Worm (Caenorhabditis elegans) whole organism, L4 larva: ENCODE measurements around the gene gbh-1.

Source experiments
- F49E8.2 ChIP-seq: sonication (generic microtip); optimal IDR thresholded peaks from 2 replicates; lab custom pipeline; 2016; ENCODE audit warnings: missing compliant biosample characterization, mild to moderate bottlenecking, missing genetic modification characterization, borderline replicate concordance
- Y105C5A.15 ChIP-seq: fragments of 200-800 bp; sonication (Bioruptor generic); IDR thresholded peaks from 2 replicates; pipeline ENCODE4 v1.3.6; 2022; ENCODE audit warnings: missing genetic modification characterization, missing compliant biosample characterization
- aha-1 ChIP-seq: fragments of 150-350 bp; peaks from one replicate; lab custom pipeline; 2014; ENCODE audit warnings: missing biosample characterization, missing genetic modification characterization
- arid-1 ChIP-seq: fragments of 200-800 bp; sonication (Bioruptor generic); conservative IDR thresholded peaks from 2 replicates; pipeline ENCODE4 v1.3.6; 2022; ENCODE audit warnings: missing genetic modification reagents, missing genetic modification characterization, missing compliant biosample characterization
- ceh-28 ChIP-seq: fragments of 150-350 bp; optimal IDR thresholded peaks from 2 replicates; lab custom pipeline; 2014; ENCODE audit warnings: missing biosample characterization, missing genetic modification reagents, missing genetic modification characterization
- ceh-32 ChIP-seq: sonication (generic microtip); optimal IDR thresholded peaks from 2 replicates; lab custom pipeline; 2016; ENCODE audit warnings: mild to moderate bottlenecking, missing genetic modification characterization, missing compliant biosample characterization; ENCODE audit not compliant: poor library complexity
- ces-1 ChIP-seq: fragments of 150-350 bp; sonication (generic microtip); optimal IDR thresholded peaks from 4 replicates; lab custom pipeline; 2014; ENCODE audit warnings: missing biosample characterization, missing genetic modification reagents, missing genetic modification characterization
- cey-2 ChIP-seq: sonication (generic microtip); optimal IDR thresholded peaks from 3 replicates; lab custom pipeline; 2017; ENCODE audit warnings: missing genetic modification characterization, mild to moderate bottlenecking, missing compliant biosample characterization, antibody characterized with exemption, borderline replicate concordance; ENCODE audit not compliant: insufficient read depth
- daf-19 ChIP-seq: fragments of 200-800 bp; sonication (Bioruptor generic); conservative IDR thresholded peaks from 2 replicates; pipeline ENCODE4 v1.3.6; 2022; ENCODE audit warnings: missing genetic modification characterization, missing compliant biosample characterization
- daf-8 ChIP-seq: fragments of 200-800 bp; sonication (Bioruptor generic); IDR thresholded peaks from 2 replicates; pipeline ENCODE4 v1.3.6; 2022; ENCODE audit warnings: missing genetic modification characterization, missing compliant biosample characterization
- dpl-1 ChIP-seq: fragments of 150-350 bp; optimal IDR thresholded peaks from 2 replicates; lab custom pipeline; 2014; ENCODE audit warnings: missing biosample characterization, missing genetic modification reagents, missing genetic modification characterization
- dve-1 ChIP-seq: sonication (generic microtip); optimal IDR thresholded peaks from 2 replicates; lab custom pipeline; 2017; ENCODE audit warnings: antibody characterized with exemption, mild to moderate bottlenecking, missing genetic modification characterization, missing compliant biosample characterization; ENCODE audit not compliant: insufficient read depth
- hif-1 ChIP-seq, 2 experiments: sonication (generic microtip); optimal IDR thresholded peaks; 2 replicates each; lab custom pipeline; 2016 to 2017; ENCODE audit warnings: missing compliant biosample characterization in 2 of 2, missing genetic modification characterization in 2 of 2, missing genetic modification reagents in 2 of 2, missing genotype in 2 of 2, mild to moderate bottlenecking in 1 of 2
- hlh-30 ChIP-seq: sonication (generic microtip); optimal IDR thresholded peaks from 2 replicates; lab custom pipeline; 2017; ENCODE audit warnings: antibody characterized with exemption, mild to moderate bottlenecking, missing genetic modification characterization, missing compliant biosample characterization; ENCODE audit not compliant: insufficient read depth
- hmg-1.1 ChIP-seq: fragments of 200-800 bp; sonication (Bioruptor generic); IDR thresholded peaks from 2 replicates; pipeline ENCODE4 v1.3.6; 2022; ENCODE audit warnings: missing genetic modification reagents, missing genetic modification characterization, missing compliant biosample characterization
- lin-15B ChIP-seq: fragments of 150-350 bp; sonication (generic microtip); optimal IDR thresholded peaks from 3 replicates; lab custom pipeline; 2014; ENCODE audit warnings: missing biosample characterization, missing genetic modification characterization
- lin-39 ChIP-seq: fragments of 150-350 bp; optimal IDR thresholded peaks from 2 replicates; lab custom pipeline; 2014; ENCODE audit warnings: missing biosample characterization, missing genetic modification reagents, missing genetic modification characterization
- lir-3 ChIP-seq: sonication (generic microtip); optimal IDR thresholded peaks from 2 replicates; lab custom pipeline; 2016; ENCODE audit warnings: mild to moderate bottlenecking, missing genetic modification characterization, missing compliant biosample characterization
- lsy-2 ChIP-seq, 2 experiments: fragments of 150-350 bp in 1 of 2; sonication (generic microtip) in 1 of 2; optimal IDR thresholded peaks; 2 replicates each; lab custom pipeline; 2014 to 2017; ENCODE audit warnings: missing biosample characterization in 2 of 2, missing genetic modification characterization in 2 of 2
- mdl-1 ChIP-seq, 2 experiments: fragments of 150-350 bp in 1 of 2; sonication (generic microtip) in 1 of 2; optimal IDR thresholded peaks; 2 replicates each; lab custom pipeline; 2014 to 2017; ENCODE audit warnings: missing biosample characterization in 2 of 2, missing genetic modification characterization in 2 of 2
- mes-2 ChIP-seq: sonication (generic microtip); optimal IDR thresholded peaks from 2 replicates; lab custom pipeline; 2016; ENCODE audit warnings: missing genotype, mild to moderate bottlenecking, missing genetic modification characterization, missing compliant biosample characterization; ENCODE audit not compliant: poor library complexity, severe bottlenecking
- mxl-2 ChIP-seq: fragments of 200-800 bp; sonication (Bioruptor generic); conservative IDR thresholded peaks from 2 replicates; pipeline ENCODE4 v1.3.6; 2022; ENCODE audit warnings: missing genetic modification reagents, missing genetic modification characterization, missing compliant biosample characterization
- nhr-10 ChIP-seq: fragments of 150-350 bp; optimal IDR thresholded peaks from 2 replicates; lab custom pipeline; 2014; ENCODE audit warnings: missing biosample characterization, missing genetic modification characterization
- nhr-102 ChIP-seq: sonication (generic microtip); optimal IDR thresholded peaks from 2 replicates; lab custom pipeline; 2016; ENCODE audit warnings: mild to moderate bottlenecking, missing genetic modification characterization, moderate library complexity, missing compliant biosample characterization
- nhr-25 ChIP-seq: sonication (generic microtip); optimal IDR thresholded peaks from 2 replicates; lab custom pipeline; 2017; ENCODE audit warnings: missing genetic modification characterization, mild to moderate bottlenecking, missing compliant biosample characterization, antibody characterized with exemption, moderate library complexity, borderline replicate concordance; ENCODE audit not compliant: insufficient read depth
- nhr-42 ChIP-seq: fragments of 200-800 bp; sonication (Bioruptor generic); IDR thresholded peaks from 2 replicates; pipeline ENCODE4 v1.3.6; 2022; ENCODE audit warnings: missing genetic modification characterization, missing compliant biosample characterization
- nhr-6 ChIP-seq: fragments of 150-350 bp; optimal IDR thresholded peaks from 2 replicates; lab custom pipeline; 2014; ENCODE audit warnings: missing biosample characterization, missing genetic modification characterization
- pqm-1 ChIP-seq: sonication (generic microtip); optimal IDR thresholded peaks from 2 replicates; lab custom pipeline; 2017; ENCODE audit warnings: missing biosample characterization, missing genetic modification characterization
- sdz-12 ChIP-seq: fragments of 200-800 bp; sonication (Bioruptor generic); optimal IDR thresholded peaks from 2 replicates; lab custom pipeline; 2018; ENCODE audit warnings: mild to moderate bottlenecking, missing genetic modification characterization, missing compliant biosample characterization
- skn-1 ChIP-seq: fragments of 150-350 bp; optimal IDR thresholded peaks from 2 replicates; lab custom pipeline; 2014; ENCODE audit warnings: missing biosample characterization, missing genetic modification characterization
- tra-1 ChIP-seq: fragments of 200-800 bp; sonication (Bioruptor generic); IDR thresholded peaks from 2 replicates; pipeline ENCODE4 v1.3.6; 2022; ENCODE audit warnings: missing genetic modification reagents, missing genetic modification characterization, missing compliant biosample characterization
- unc-130 ChIP-seq: sonication (generic microtip); optimal IDR thresholded peaks from 2 replicates; lab custom pipeline; 2016; ENCODE audit warnings: missing genetic modification reagents, missing genetic modification characterization, missing compliant biosample characterization
- unc-62 ChIP-seq, 3 experiments: fragments of 150-350 bp in 1 of 3; sonication (generic microtip); optimal IDR thresholded peaks in 2 of 3; peaks in 1 of 3; 1 replicate in 1 of 3; 2 replicates in 2 of 3; lab custom pipeline; 2014 to 2017; ENCODE audit warnings: missing biosample characterization in 3 of 3, missing genetic modification characterization in 3 of 3, missing genetic modification reagents in 3 of 3, missing genotype in 1 of 3

Gene gbh-1

ce11 chrII:10719931-10720330 lies 26.3 kb upstream of the gbh-1 start, which contains the start of gene mks-5:
Gene mks-5 (plus strand): TSS chrII:10720231.
- TF ChIP-seq nhr-25 (tag; lab: Kevin White, UChicago) (no peak), hlh-30 (tag; lab: Kevin White, UChicago) (no peak), aha-1 (tag; lab: Kevin White, UChicago) (no peak), nhr-6 (tag; lab: Kevin White, UChicago) (no peak), pqm-1 (no peak), dpl-1 (GFP tag; lab: Kevin White, UChicago) (no peak), cey-2 (tag; lab: Kevin White, UChicago) (no peak), mxl-2 (no peak), arid-1 (no peak), daf-19 (GFP tag; lab: Robert Waterston, UW) (no peak), lir-3 (tag; lab: Kevin White, UChicago) (no peak), hmg-1.1 (no peak), F49E8.2 (no peak), nhr-10 (no peak), nhr-42 (no peak), sdz-12 (GFP tag; lab: Kevin White, UChicago) (no peak), nhr-102 (no peak)

- TF ChIP-seq unc-62 (GFP tag; optimal IDR thresholded peaks at IDR 0.05 in 1 of 2; lab: Kevin White, UChicago) = peak in 1 of 2 experiments; percentile 22
- no peak for TF ChIP-seq unc-62 (tag; optimal IDR thresholded peaks at IDR 0.05; lab: Kevin White, UChicago)
- no peak for TF ChIP-seq lin-39 (tag; lab: Kevin White, UChicago)
- TF ChIP-seq ceh-28 = no peak
- no peak for TF ChIP-seq lsy-2 (tag; optimal IDR thresholded peaks at IDR 0.05; lab: Kevin White, UChicago)
- no peak for TF ChIP-seq F49E8.2
- no peak for TF ChIP-seq tra-1 (GFP tag; lab: Robert Waterston, UW)
- TF ChIP-seq dve-1 = no peak
Observed at ce11 chrII:10717124-10717523, 23.5 kb upstream of the gbh-1 start, which contains the start of gene C09G5.13. Gene C09G5.13 (plus strand): TSS chrII:10717424.

- TF ChIP-seq hif-1 (tag; optimal IDR thresholded peaks at IDR 0.05; lab: Kevin White, UChicago) (no peak), skn-1 (no peak), mes-2 (tag; lab: Kevin White, UChicago) (peak; percentile 89), ceh-32 (tag; lab: Kevin White, UChicago) (no peak), lin-15B (tag; lab: Kevin White, UChicago) (no peak), ces-1 (no peak), unc-130 (GFP tag; lab: Kevin White, UChicago) (peak; percentile 53), unc-62 (GFP tag; optimal IDR thresholded peaks at IDR 0.05 in 1 of 2; lab: Kevin White, UChicago) (peak in 1 of 2 experiments; percentile 80), unc-62 (tag; optimal IDR thresholded peaks at IDR 0.05; lab: Kevin White, UChicago) (no peak), mdl-1 (tag; optimal IDR thresholded peaks at IDR 0.05; lab: Kevin White, UChicago) (no peak), daf-8 (no peak), dpl-1 (GFP tag; lab: Kevin White, UChicago) (peak; percentile 85)
Observed at ce11 chrII:10714262-10714933, 20.8 kb upstream of the gbh-1 start, which contains the start of the genes dph-2 and C09G5.7. Gene dph-2 (minus strand): TSS chrII:10714297. Gene C09G5.7 (plus strand): TSS chrII:10714883.

- TF ChIP-seq aha-1 (tag; lab: Kevin White, UChicago) (peak; percentile 29), Y105C5A.15 (GFP tag; lab: Robert Waterston, UW) (no peak), unc-62 (GFP tag; optimal IDR thresholded peaks at IDR 0.05 in 1 of 2; lab: Kevin White, UChicago) (peak in 1 of 2 experiments; percentile 23), unc-62 (tag; optimal IDR thresholded peaks at IDR 0.05; lab: Kevin White, UChicago) (no peak)
Observed at ce11 chrII:10708660-10709059, 15.1 kb upstream of the gbh-1 start, which contains the start of gene bli-1. Gene bli-1 (plus strand): TSS chrII:10708960.
